Worm (Caenorhabditis elegans): Measurements from ENCODE around the gene F10E7.1.

The F10E7.1 gene

ce11 chrII:7112780-7113179 is 13.8 kb upstream of the F10E7.1 start, which contains the start of gene F10E7.6:
TSS of gene F10E7.6 (plus strand) at chrII:7113080.
- TF ChIP-seq nhr-237 (tag; optimal IDR thresholded peaks at IDR 0.05): no peak
- no peak for TF ChIP-seq mbf-1 (tag; optimal IDR thresholded peaks at IDR 0.05)
- no peak for TF ChIP-seq unc-62 (GFP tag; optimal IDR thresholded peaks at IDR 0.05)
- no peak for TF ChIP-seq alr-1 (tag; optimal IDR thresholded peaks at IDR 0.05)
- no peak for TF ChIP-seq Y55F3AM.14 (GFP tag; optimal IDR thresholded peaks at IDR 0.05)
- no peak for TF ChIP-seq ZK546.5 (tag; optimal IDR thresholded peaks at IDR 0.05)
- TF ChIP-seq nhr-77 (tag; optimal IDR thresholded peaks at IDR 0.05): no peak
- TF ChIP-seq lin-11 (tag; optimal IDR thresholded peaks at IDR 0.05): no peak
- no peak for TF ChIP-seq lin-39 (tag; optimal IDR thresholded peaks at IDR 0.05)
- no peak for TF ChIP-seq elt-3 (tag; optimal IDR thresholded peaks at IDR 0.05)
- TF ChIP-seq F13H6.1 (tag; optimal IDR thresholded peaks at IDR 0.05): no peak

- no peak for TF ChIP-seq aly-2 (tag; optimal IDR thresholded peaks at IDR 0.05)
- TF ChIP-seq R02D3.7 (tag; optimal IDR thresholded peaks at IDR 0.05): no peak
- TF ChIP-seq mdl-1 (tag; optimal IDR thresholded peaks at IDR 0.05): no peak
- no peak for TF ChIP-seq mab-5 (tag; optimal IDR thresholded peaks at IDR 0.05)
- no peak for TF ChIP-seq unc-55 (GFP tag; optimal IDR thresholded peaks at IDR 0.05)
- TF ChIP-seq sma-3 (GFP tag; optimal IDR thresholded peaks at IDR 0.05): no peak
- no peak for TF ChIP-seq nhr-6 (tag; optimal IDR thresholded peaks at IDR 0.05)
- no peak for TF ChIP-seq blmp-1 (tag; optimal IDR thresholded peaks at IDR 0.05; ENCODE audit: insufficient read depth)
- no peak for TF ChIP-seq ZK546.5 (tag; optimal IDR thresholded peaks at IDR 0.05)
- TF ChIP-seq dmd-4 (tag; optimal IDR thresholded peaks at IDR 0.05): no peak
- no peak for TF ChIP-seq elt-1 (tag; optimal IDR thresholded peaks at IDR 0.05)
- no peak for TF ChIP-seq peb-1 (tag; optimal IDR thresholded peaks at IDR 0.05)
Observed at ce11 chrII:7115638-7116037, 10.9 kb upstream of the F10E7.1 start, which contains the start of gene cutl-5. TSS of gene cutl-5 (minus strand) at chrII:7115906.

- TF ChIP-seq lin-13 (GFP tag; optimal IDR thresholded peaks at IDR 0.05): no peak
- no peak for TF ChIP-seq ama-1 (optimal IDR thresholded peaks at IDR 0.05)
- no peak for TF ChIP-seq nhr-25 (tag; optimal IDR thresholded peaks at IDR 0.05)
- TF ChIP-seq blmp-1 (tag; optimal IDR thresholded peaks at IDR 0.05; ENCODE audit: insufficient read depth): no peak
- TF ChIP-seq aly-2 (tag; optimal IDR thresholded peaks at IDR 0.05): no peak
- no peak for TF ChIP-seq dmd-4 (tag; optimal IDR thresholded peaks at IDR 0.05)
- no peak for TF ChIP-seq unc-39 (tag; optimal IDR thresholded peaks at IDR 0.05)
- TF ChIP-seq nhr-129 (tag; optimal IDR thresholded peaks at IDR 0.05): no peak
- no peak for TF ChIP-seq Y55F3AM.14 (GFP tag; optimal IDR thresholded peaks at IDR 0.05)
- no peak for TF ChIP-seq nhr-10 (tag; optimal IDR thresholded peaks at IDR 0.05)
- no peak for TF ChIP-seq mab-5 (tag; optimal IDR thresholded peaks at IDR 0.05)
- TF ChIP-seq crh-2 (tag; optimal IDR thresholded peaks at IDR 0.05): no peak
- no peak for TF ChIP-seq nhr-23 (tag; optimal IDR thresholded peaks at IDR 0.05)
- TF ChIP-seq unc-62 (GFP tag; optimal IDR thresholded peaks at IDR 0.05): no peak
- TF ChIP-seq egl-27 (tag; optimal IDR thresholded peaks at IDR 0.05): no peak
- TF ChIP-seq ztf-4 (tag; optimal IDR thresholded peaks at IDR 0.05): no peak
- TF ChIP-seq nhr-12 (tag; optimal IDR thresholded peaks at IDR 0.05): no peak
- no peak for TF ChIP-seq unc-55 (GFP tag; optimal IDR thresholded peaks at IDR 0.05)
- no peak for TF ChIP-seq sma-9 (GFP tag; optimal IDR thresholded peaks at IDR 0.05)
- no peak for TF ChIP-seq sma-9 (tag; optimal IDR thresholded peaks at IDR 0.05)
Observed at ce11 chrII:7116350-7116749, 10.2 kb upstream of the F10E7.1 start, which contains the start of gene spon-1. TSS of gene spon-1 (plus strand) at chrII:7116557.

- no peak for TF ChIP-seq ama-1 (optimal IDR thresholded peaks at IDR 0.05)
- no peak for TF ChIP-seq nhr-129 (tag; optimal IDR thresholded peaks at IDR 0.05)
- no peak for TF ChIP-seq ztf-11 (tag; optimal IDR thresholded peaks at IDR 0.05)
- TF ChIP-seq sma-9 (GFP tag; optimal IDR thresholded peaks at IDR 0.05): no peak
- no peak for TF ChIP-seq sma-9 (tag; optimal IDR thresholded peaks at IDR 0.05)
- no peak for TF ChIP-seq sma-3 (GFP tag; optimal IDR thresholded peaks at IDR 0.05)
- no peak for TF ChIP-seq peb-1 (tag; optimal IDR thresholded peaks at IDR 0.05)
- no peak for TF ChIP-seq nhr-11 (tag; optimal IDR thresholded peaks at IDR 0.05)
- no peak for TF ChIP-seq elt-1 (tag; optimal IDR thresholded peaks at IDR 0.05)
- TF ChIP-seq nhr-237 (tag; optimal IDR thresholded peaks at IDR 0.05): no peak
- no peak for TF ChIP-seq aly-2 (tag; optimal IDR thresholded peaks at IDR 0.05)
- no peak for TF ChIP-seq F13H6.1 (tag; optimal IDR thresholded peaks at IDR 0.05)
- no peak for TF ChIP-seq nhr-6 (tag; optimal IDR thresholded peaks at IDR 0.05)
- no peak for TF ChIP-seq mbf-1 (tag; optimal IDR thresholded peaks at IDR 0.05)
- no peak for TF ChIP-seq R02D3.7 (tag; optimal IDR thresholded peaks at IDR 0.05)
- no peak for TF ChIP-seq gmeb-1 (tag; optimal IDR thresholded peaks at IDR 0.05)
- TF ChIP-seq crh-2 (tag; optimal IDR thresholded peaks at IDR 0.05): no peak
- no peak for TF ChIP-seq lsy-2 (tag; optimal IDR thresholded peaks at IDR 0.05)
Observed at ce11 chrII:7119525-7119924, 7.0 kb upstream of the F10E7.1 start.

All from whole organism, L2 larva.